Worm (Caenorhabditis elegans) whole organism, midembryonic: ENCODE measurements around the gene W09D6.5.

Experiments used
- flt-1 ChIP-seq: fragments of 200-800 bp; sonication (Bioruptor generic); IDR thresholded peaks from 2 replicates; pipeline ENCODE4 v1.3.6; 2022; ENCODE audit warnings: missing genetic modification characterization, missing compliant biosample characterization
- ref-1 ChIP-seq: fragments of 200-800 bp; sonication (Bioruptor generic); conservative IDR thresholded peaks from 2 replicates; pipeline ENCODE4 v1.3.6; 2022; ENCODE audit warnings: missing genetic modification reagents, missing genetic modification characterization, missing compliant biosample characterization
- tab-1 ChIP-seq: fragments of 200-800 bp; sonication (Bioruptor generic); IDR thresholded peaks from 2 replicates; pipeline ENCODE4 v1.3.6; 2022; ENCODE audit warnings: missing genetic modification characterization, missing compliant biosample characterization
- ztf-23 ChIP-seq: fragments of 200-800 bp; sonication (Bioruptor generic); IDR thresholded peaks from 2 replicates; pipeline ENCODE4 v1.3.6; 2022; ENCODE audit warnings: missing genetic modification reagents, missing genetic modification characterization, missing compliant biosample characterization

DNA sequence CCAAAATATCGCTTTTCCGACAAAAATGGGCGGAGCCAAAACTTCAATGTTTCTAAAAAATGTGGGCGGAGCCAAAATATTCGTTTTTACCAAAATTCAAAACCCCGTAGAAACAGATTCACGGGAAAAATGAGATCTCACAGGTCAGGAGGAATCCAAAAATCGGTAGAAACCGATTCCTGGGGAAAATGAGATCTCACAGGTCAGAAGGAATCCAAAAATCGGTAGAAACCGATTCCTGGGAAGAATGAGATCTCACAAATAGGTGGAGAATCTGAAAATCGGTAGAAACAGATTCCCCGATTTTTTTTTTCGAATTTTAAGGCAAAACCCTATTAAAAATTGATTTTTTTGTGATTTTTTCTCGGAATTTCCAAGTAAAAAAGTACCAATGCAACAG is 5.2 kb downstream of the W09D6.5 start:
- TF ChIP-seq flt-1 (GFP tag; lab: Robert Waterston, UW) (peak; percentile 31; the same call in 1 of the 2 replicates), ref-1 (no peak), tab-1 (GFP tag; lab: Robert Waterston, UW) (no peak), ztf-23 (GFP tag; lab: Robert Waterston, UW) (peak; percentile 77)
